Worm (Caenorhabditis elegans) whole organism, L4 larva: ENCODE data around the gene molo-1.

ENCODE experiments used
- D1046.2 ChIP-seq: fragments of 200-800 bp; sonication (Bioruptor generic); IDR thresholded peaks from 2 replicates; pipeline ENCODE4 v1.3.6; 2022; ENCODE audit warnings: missing genetic modification characterization, missing compliant biosample characterization
- F10B5.3 ChIP-seq: sonication (generic microtip); optimal IDR thresholded peaks from 2 replicates; lab custom pipeline; 2016; ENCODE audit warnings: mild to moderate bottlenecking, missing genetic modification characterization, missing compliant biosample characterization
- F49E8.2 ChIP-seq: sonication (generic microtip); optimal IDR thresholded peaks from 2 replicates; lab custom pipeline; 2016; ENCODE audit warnings: missing compliant biosample characterization, mild to moderate bottlenecking, missing genetic modification characterization, borderline replicate concordance
- R02D3.7 ChIP-seq: fragments of 150-350 bp; sonication (generic microtip); optimal IDR thresholded peaks from 3 replicates; lab custom pipeline; 2014; ENCODE audit warnings: missing biosample characterization, missing genetic modification characterization
- T20F7.1 ChIP-seq: fragments of 200-800 bp; sonication (Bioruptor generic); optimal IDR thresholded peaks from 2 replicates; lab custom pipeline; 2018; ENCODE audit warnings: mild to moderate bottlenecking, missing genetic modification characterization, missing compliant biosample characterization
- Y75B8A.6 ChIP-seq: fragments of 200-800 bp; sonication (Bioruptor generic); IDR thresholded peaks from 2 replicates; pipeline ENCODE4 v1.3.6; 2022; ENCODE audit warnings: missing genetic modification reagents, missing genetic modification characterization, missing compliant biosample characterization
- ZK337.2 ChIP-seq: fragments of 200-800 bp; sonication (Bioruptor generic); IDR thresholded peaks from 2 replicates; pipeline ENCODE4 v1.3.6; 2022; ENCODE audit warnings: missing genetic modification reagents, missing genetic modification characterization, missing compliant biosample characterization
- aha-1 ChIP-seq: fragments of 150-350 bp; peaks from one replicate; lab custom pipeline; 2014; ENCODE audit warnings: missing biosample characterization, missing genetic modification characterization
- ama-1 ChIP-seq: fragments of 150-350 bp; optimal IDR thresholded peaks from 2 replicates; lab custom pipeline; 2014; ENCODE audit warnings: inconsistent platforms, mixed read lengths
- arid-1 ChIP-seq: fragments of 200-800 bp; sonication (Bioruptor generic); conservative IDR thresholded peaks from 2 replicates; pipeline ENCODE4 v1.3.6; 2022; ENCODE audit warnings: missing genetic modification reagents, missing genetic modification characterization, missing compliant biosample characterization
- ceh-20 ChIP-seq: fragments of 200-800 bp; sonication (Bioruptor generic); IDR thresholded peaks from 2 replicates; pipeline ENCODE4 v1.3.6; 2022; ENCODE audit warnings: missing genetic modification reagents, missing genetic modification characterization, missing compliant biosample characterization
- daf-12 ChIP-seq: fragments of 150-350 bp; optimal IDR thresholded peaks from 2 replicates; lab custom pipeline; 2014; ENCODE audit warnings: missing biosample characterization, missing genetic modification reagents, missing genetic modification characterization
- daf-16 ChIP-seq, 3 experiments: sonication (generic microtip); optimal IDR thresholded peaks; 2 replicates each; lab custom pipeline; 2016 to 2017; ENCODE audit warnings: missing genetic modification characterization in 3 of 3, missing genetic modification reagents in 3 of 3, mild to moderate bottlenecking in 2 of 3, missing compliant biosample characterization in 2 of 3, missing biosample characterization in 1 of 3, moderate library complexity in 1 of 3
- daf-8 ChIP-seq: fragments of 200-800 bp; sonication (Bioruptor generic); IDR thresholded peaks from 2 replicates; pipeline ENCODE4 v1.3.6; 2022; ENCODE audit warnings: missing genetic modification characterization, missing compliant biosample characterization
- dpl-1 ChIP-seq: fragments of 150-350 bp; optimal IDR thresholded peaks from 2 replicates; lab custom pipeline; 2014; ENCODE audit warnings: missing biosample characterization, missing genetic modification reagents, missing genetic modification characterization
- dve-1 ChIP-seq: sonication (generic microtip); optimal IDR thresholded peaks from 2 replicates; lab custom pipeline; 2017; ENCODE audit warnings: antibody characterized with exemption, mild to moderate bottlenecking, missing genetic modification characterization, missing compliant biosample characterization; ENCODE audit not compliant: insufficient read depth
- fkh-10 ChIP-seq: fragments of 150-350 bp; optimal IDR thresholded peaks from 2 replicates; lab custom pipeline; 2014; ENCODE audit warnings: missing biosample characterization, missing genetic modification reagents, missing genetic modification characterization
- gei-8 ChIP-seq: fragments of 200-800 bp; sonication (Bioruptor generic); optimal IDR thresholded peaks from 2 replicates; lab custom pipeline; 2018; ENCODE audit warnings: mild to moderate bottlenecking, missing genetic modification characterization, missing compliant biosample characterization
- hmg-1.1 ChIP-seq: fragments of 200-800 bp; sonication (Bioruptor generic); IDR thresholded peaks from 2 replicates; pipeline ENCODE4 v1.3.6; 2022; ENCODE audit warnings: missing genetic modification reagents, missing genetic modification characterization, missing compliant biosample characterization
- lin-38 ChIP-seq: fragments of 200-800 bp; sonication (Bioruptor generic); IDR thresholded peaks from 2 replicates; pipeline ENCODE4 v1.3.6; 2022; ENCODE audit warnings: missing genetic modification reagents, missing genetic modification characterization, missing compliant biosample characterization
- lin-39 ChIP-seq: fragments of 150-350 bp; optimal IDR thresholded peaks from 2 replicates; lab custom pipeline; 2014; ENCODE audit warnings: missing biosample characterization, missing genetic modification reagents, missing genetic modification characterization
- lsy-2 ChIP-seq, 2 experiments: fragments of 150-350 bp in 1 of 2; sonication (generic microtip) in 1 of 2; optimal IDR thresholded peaks; 2 replicates each; lab custom pipeline; 2014 to 2017; ENCODE audit warnings: missing biosample characterization in 2 of 2, missing genetic modification characterization in 2 of 2
- madf-5 ChIP-seq, 2 experiments: fragments of 200-800 bp; sonication (Bioruptor generic); IDR thresholded peaks; 2 replicates each; pipeline ENCODE4 v1.3.6; 2022; ENCODE audit warnings: missing compliant biosample characterization in 2 of 2, missing genetic modification characterization in 2 of 2
- madf-9 ChIP-seq: fragments of 200-800 bp; sonication (Bioruptor generic); conservative IDR thresholded peaks from 2 replicates; pipeline ENCODE4 v1.3.6; 2022; ENCODE audit warnings: missing genetic modification reagents, missing genetic modification characterization, missing compliant biosample characterization
- mdl-1 ChIP-seq, 2 experiments: fragments of 150-350 bp in 1 of 2; sonication (generic microtip) in 1 of 2; optimal IDR thresholded peaks; 2 replicates each; lab custom pipeline; 2014 to 2017; ENCODE audit warnings: missing biosample characterization in 2 of 2, missing genetic modification characterization in 2 of 2
- mes-2 ChIP-seq: sonication (generic microtip); optimal IDR thresholded peaks from 2 replicates; lab custom pipeline; 2016; ENCODE audit warnings: missing genotype, mild to moderate bottlenecking, missing genetic modification characterization, missing compliant biosample characterization; ENCODE audit not compliant: poor library complexity, severe bottlenecking
- mxl-3 ChIP-seq: fragments of 200-800 bp; sonication (Bioruptor generic); optimal IDR thresholded peaks from 2 replicates; lab custom pipeline; 2018; ENCODE audit warnings: mild to moderate bottlenecking, missing genetic modification characterization, missing compliant biosample characterization
- nhr-25 ChIP-seq: sonication (generic microtip); optimal IDR thresholded peaks from 2 replicates; lab custom pipeline; 2017; ENCODE audit warnings: missing genetic modification characterization, mild to moderate bottlenecking, missing compliant biosample characterization, antibody characterized with exemption, moderate library complexity, borderline replicate concordance; ENCODE audit not compliant: insufficient read depth
- nhr-28 ChIP-seq: fragments of 150-350 bp; optimal IDR thresholded peaks from 2 replicates; lab custom pipeline; 2014; ENCODE audit warnings: missing biosample characterization, missing genetic modification characterization
- nhr-41 ChIP-seq: fragments of 200-800 bp; sonication (Bioruptor generic); IDR thresholded peaks from 2 replicates; pipeline ENCODE4 v1.3.6; 2022; ENCODE audit warnings: missing genetic modification reagents, missing genetic modification characterization, missing compliant biosample characterization
- nhr-6 ChIP-seq: fragments of 150-350 bp; optimal IDR thresholded peaks from 2 replicates; lab custom pipeline; 2014; ENCODE audit warnings: missing biosample characterization, missing genetic modification characterization
- nhr-76 ChIP-seq: fragments of 150-350 bp; optimal IDR thresholded peaks from 2 replicates; lab custom pipeline; 2014; ENCODE audit warnings: missing biosample characterization, missing genetic modification characterization
- pha-4 ChIP-seq, 2 experiments: fragments of 150-350 bp in 1 of 2; fragments of 200-800 bp in 1 of 2; sonication (Bioruptor generic) in 1 of 2; IDR thresholded peaks in 1 of 2; optimal IDR thresholded peaks in 1 of 2; 2 replicates each; pipeline versions ENCODE4 v1.3.6 to Lab custom; 2014 to 2022; ENCODE audit warnings: missing genetic modification characterization in 2 of 2, missing genetic modification reagents in 2 of 2, missing biosample characterization in 1 of 2, missing compliant biosample characterization in 1 of 2
- php-3 ChIP-seq: fragments of 200-800 bp; sonication (Bioruptor generic); IDR thresholded peaks from 2 replicates; pipeline ENCODE4 v1.3.6; 2022; ENCODE audit warnings: missing genetic modification reagents, missing genetic modification characterization, missing compliant biosample characterization
- rbr-2 ChIP-seq: sonication (generic microtip); optimal IDR thresholded peaks from 2 replicates; lab custom pipeline; 2016; ENCODE audit warnings: missing genotype, missing genetic modification characterization, missing compliant biosample characterization
- saeg-2 ChIP-seq: fragments of 200-800 bp; sonication (Bioruptor generic); IDR thresholded peaks from 2 replicates; pipeline ENCODE4 v1.3.6; 2022; ENCODE audit warnings: missing genetic modification reagents, missing genetic modification characterization, missing compliant biosample characterization
- unc-39 ChIP-seq: sonication (generic microtip); optimal IDR thresholded peaks from 2 replicates; lab custom pipeline; 2017; ENCODE audit warnings: missing biosample characterization, missing genetic modification characterization
- zag-1 ChIP-seq: fragments of 150-350 bp; optimal IDR thresholded peaks from 2 replicates; lab custom pipeline; 2014; ENCODE audit warnings: missing biosample characterization, missing genetic modification characterization
- zip-2 ChIP-seq: fragments of 150-350 bp; optimal IDR thresholded peaks from 2 replicates; lab custom pipeline; 2014; ENCODE audit warnings: missing biosample characterization, missing genetic modification characterization
- ztf-11 ChIP-seq: fragments of 150-350 bp; optimal IDR thresholded peaks from 2 replicates; lab custom pipeline; 2014; ENCODE audit warnings: missing biosample characterization, missing genetic modification characterization

Gene molo-1

ce11 chrIII:5591668-5592149 is 17.9 kb downstream of the molo-1 start, which contains the start of the genes ddx-15 and ucr-1 (continued):
- TF ChIP-seq zip-2 (tag; lab: Kevin White, UChicago) (no peak), lin-39 (tag; lab: Kevin White, UChicago) (no peak), dpl-1 (GFP tag; lab: Kevin White, UChicago) (peak; percentile 68), ztf-11 (tag; lab: Kevin White, UChicago) (no peak), ceh-20 (GFP tag; lab: Robert Waterston, UW) (no peak), gei-8 (GFP tag; lab: Kevin White, UChicago) (no peak), saeg-2 (GFP tag; lab: Robert Waterston, UW) (no peak), R02D3.7 (tag; lab: Kevin White, UChicago) (peak; percentile 55), pha-4 (GFP tag; IDR thresholded peaks at IDR 0.05; lab: Robert Waterston, UW) (no peak; the same call in 1 of the 2 replicates), pha-4 (tag; optimal IDR thresholded peaks at IDR 0.05; lab: Kevin White, UChicago) (no peak), lin-38 (GFP tag; lab: Robert Waterston, UW) (peak; percentile 66), unc-39 (no peak), F10B5.3 (tag; lab: Kevin White, UChicago) (no peak), nhr-76 (tag; lab: Kevin White, UChicago) (no peak), T20F7.1 (no peak), nhr-6 (peak; percentile 50), zag-1 (tag; lab: Kevin White, UChicago) (no peak), ZK337.2 (GFP tag; lab: Robert Waterston, UW) (no peak), madf-5 (GFP tag; IDR thresholded peaks at IDR 0.05; lab: Robert Waterston, UW) (no peak), nhr-28 (peak; percentile 23), daf-12 (tag; lab: Kevin White, UChicago) (no peak), D1046.2 (GFP tag; lab: Robert Waterston, UW) (no peak), mxl-3 (GFP tag; lab: Kevin White, UChicago) (no peak), fkh-10 (no peak), nhr-41 (GFP tag; lab: Robert Waterston, UW) (no peak), daf-8 (no peak), ama-1 (lab: Kevin White, UChicago) (peak; percentile 33), rbr-2 (peak; percentile 9)

- TF ChIP-seq arid-1 (0 out of 2 replicates have a peak, but pooled peaks have one; percentile 26), nhr-28 (peak; percentile 43), ama-1 (lab: Kevin White, UChicago) (peak; percentile 80), lsy-2 (tag; optimal IDR thresholded peaks at IDR 0.05; lab: Kevin White, UChicago) (peak in 1 of 2 experiments; percentile 37), dve-1 (tag; lab: Kevin White, UChicago) (peak; percentile 28), nhr-25 (tag; lab: Kevin White, UChicago) (peak; percentile 76), Y75B8A.6 (GFP tag; lab: Robert Waterston, UW) (no peak), php-3 (GFP tag; lab: Robert Waterston, UW) (no peak), mxl-3 (GFP tag; lab: Kevin White, UChicago) (peak; percentile 43), fkh-10 (no peak), lin-38 (GFP tag; lab: Robert Waterston, UW) (peak; percentile 32), daf-16 (GFP tag; optimal IDR thresholded peaks at IDR 0.05; lab: Kevin White, UChicago) (peak in 1 of 2 experiments; percentile 7), daf-16 (tag; optimal IDR thresholded peaks at IDR 0.05; lab: Kevin White, UChicago) (no peak), mdl-1 (tag; optimal IDR thresholded peaks at IDR 0.05; lab: Kevin White, UChicago) (peak in 1 of 2 experiments; percentile 22), hmg-1.1 (peak; percentile 38; the same call in 1 of the 2 replicates), lin-39 (tag; lab: Kevin White, UChicago) (no peak), aha-1 (tag; lab: Kevin White, UChicago) (peak; percentile 38), F49E8.2 (no peak), madf-9 (GFP tag; lab: Robert Waterston, UW) (0 out of 2 replicates have a peak, but pooled peaks have one; percentile 17), mes-2 (tag; lab: Kevin White, UChicago) (peak; percentile 62)
These were observed 20.6 kb downstream of the molo-1 start for ce11 chrIII:5594350-5594749.
